Fruit fly (Drosophila melanogaster) whole organism, embryonic: ENCODE measurements around the gene PolD3.

ENCODE experiments used
- CG10321 ChIP-seq: fragments of 200-800 bp; sonication (Bioruptor generic); IDR thresholded peaks from 2 replicates; pipeline ENCODE4 v1.3.6; 2022; ENCODE audit warnings: missing biosample characterization, missing genetic modification characterization
- CG10979 ChIP-seq: fragments of 200-800 bp; sonication (Bioruptor generic); optimal IDR thresholded peaks from 2 replicates; lab custom pipeline; 2018; ENCODE audit warnings: missing biosample characterization, mild to moderate bottlenecking, missing genetic modification characterization, moderate library complexity
- CG11398 ChIP-seq: fragments of 200-800 bp; sonication (Bioruptor generic); optimal IDR thresholded peaks from 2 replicates; lab custom pipeline; 2016; ENCODE audit warnings: missing biosample characterization, missing genetic modification characterization
- CG11504 ChIP-seq: fragments of 200-800 bp; sonication (Bioruptor generic); optimal IDR thresholded peaks from 3 replicates; lab custom pipeline; 2019; ENCODE audit warnings: missing biosample characterization, mild to moderate bottlenecking, missing genetic modification characterization, moderate library complexity
- CG12299 ChIP-seq: fragments of 200-800 bp; sonication (Bioruptor generic); optimal IDR thresholded peaks from 2 replicates; lab custom pipeline; 2018; ENCODE audit warnings: missing biosample characterization, mild to moderate bottlenecking, missing genetic modification characterization
- CG13775 ChIP-seq: fragments of 200-800 bp; sonication (Bioruptor generic); optimal IDR thresholded peaks from 3 replicates; lab custom pipeline; 2017; ENCODE audit warnings: missing biosample characterization, mild to moderate bottlenecking, missing genetic modification characterization
- CG14667 ChIP-seq: fragments of 200-800 bp; sonication (Bioruptor generic); IDR thresholded peaks from 2 replicates; pipeline ENCODE4 v1.3.6; 2022; ENCODE audit warnings: missing biosample characterization, missing genetic modification characterization
- CG15514 ChIP-seq: fragments of 200-800 bp; sonication (Bioruptor generic); optimal IDR thresholded peaks from 3 replicates; lab custom pipeline; 2017; ENCODE audit warnings: missing biosample characterization, missing genetic modification characterization, mild to moderate bottlenecking, moderate library complexity, missing genetic modification reagents
- CG17186 ChIP-seq: fragments of 200-800 bp; sonication (Bioruptor generic); optimal IDR thresholded peaks from 3 replicates; lab custom pipeline; 2017; ENCODE audit warnings: missing biosample characterization, missing genetic modification reagents, missing genetic modification characterization
- CG17328 ChIP-seq: fragments of 200-800 bp; sonication (Bioruptor generic); IDR thresholded peaks from 2 replicates; pipeline ENCODE4 v1.3.6; 2022; ENCODE audit warnings: missing biosample characterization, missing genetic modification characterization
- CG17361 ChIP-seq: fragments of 200-800 bp; sonication (Bioruptor generic); IDR thresholded peaks from 3 replicates; pipeline ENCODE4 v1.3.6; 2022; ENCODE audit warnings: missing biosample characterization, missing genetic modification characterization
- CG17802 ChIP-seq: fragments of 200-800 bp; sonication (Bioruptor generic); optimal IDR thresholded peaks from 2 replicates; lab custom pipeline; 2018; ENCODE audit warnings: missing biosample characterization, mild to moderate bottlenecking, missing genetic modification characterization, moderate library complexity
- CG2712 ChIP-seq: fragments of 200-800 bp; optimal IDR thresholded peaks from 3 replicates; lab custom pipeline; 2019; ENCODE audit warnings: missing biosample characterization, mild to moderate bottlenecking, missing genetic modification characterization, moderate library complexity
- CG30020 ChIP-seq: fragments of 200-800 bp; optimal IDR thresholded peaks from 2 replicates; lab custom pipeline; 2019; ENCODE audit warnings: missing biosample characterization, mild to moderate bottlenecking, missing genetic modification characterization, moderate library complexity
- CG33557 ChIP-seq: fragments of 200-800 bp; sonication (Bioruptor generic); optimal IDR thresholded peaks from 2 replicates; lab custom pipeline; 2019; ENCODE audit warnings: missing biosample characterization, mild to moderate bottlenecking, missing genetic modification characterization, moderate library complexity
- CG3847 ChIP-seq: fragments of 200-800 bp; sonication (Bioruptor generic); IDR thresholded peaks from 2 replicates; pipeline ENCODE4 v1.3.6; 2022; ENCODE audit warnings: missing biosample characterization, missing genetic modification characterization
- CG4730 ChIP-seq: fragments of 200-800 bp; sonication (Bioruptor generic); IDR thresholded peaks from 2 replicates; pipeline ENCODE4 v1.3.6; 2022; ENCODE audit warnings: missing biosample characterization, missing genetic modification characterization
- CG4854 ChIP-seq: fragments of 200-800 bp; sonication (Bioruptor generic); optimal IDR thresholded peaks from 2 replicates; lab custom pipeline; 2016; ENCODE audit warnings: missing biosample characterization, missing genetic modification characterization, inconsistent platforms
- CG7271 ChIP-seq: fragments of 200-800 bp; sonication (Bioruptor generic); optimal IDR thresholded peaks from 2 replicates; lab custom pipeline; 2018; ENCODE audit warnings: missing biosample characterization, mild to moderate bottlenecking, missing genetic modification characterization, moderate library complexity
- CG7357 ChIP-seq: fragments of 200-800 bp; sonication (Bioruptor generic); IDR thresholded peaks from 3 replicates; pipeline ENCODE4 v1.3.6; 2022; ENCODE audit warnings: missing biosample characterization, missing genetic modification characterization
- CG7839 ChIP-seq: fragments of 200-800 bp; sonication (Bioruptor generic); optimal IDR thresholded peaks from 3 replicates; lab custom pipeline; 2018; ENCODE audit warnings: missing biosample characterization, mild to moderate bottlenecking, missing genetic modification characterization, moderate library complexity
- CG8359 ChIP-seq: fragments of 200-800 bp; sonication (Bioruptor generic); optimal IDR thresholded peaks from 2 replicates; lab custom pipeline; 2017; ENCODE audit warnings: missing biosample characterization, mild to moderate bottlenecking, missing genetic modification characterization, borderline replicate concordance
- Dll ChIP-seq: fragments of 200-800 bp; sonication (Bioruptor generic); IDR thresholded peaks from 4 replicates; pipeline ENCODE4 v1.3.6; 2022; ENCODE audit warnings: missing biosample characterization, missing genetic modification characterization; ENCODE audit not compliant: partially characterized antibody
- Doc2 ChIP-seq: fragments of 200-800 bp; sonication (Bioruptor generic); IDR thresholded peaks from 2 replicates; pipeline ENCODE4 v1.3.6; 2022; ENCODE audit warnings: missing biosample characterization, missing genetic modification characterization
- Dp ChIP-seq: fragments of 200-800 bp; sonication (Bioruptor generic); optimal IDR thresholded peaks from 2 replicates; lab custom pipeline; 2018; ENCODE audit warnings: missing biosample characterization, mild to moderate bottlenecking, missing genetic modification characterization, moderate library complexity
- Drgx ChIP-seq: fragments of 200-800 bp; sonication (Bioruptor generic); IDR thresholded peaks from 2 replicates; pipeline ENCODE4 v1.3.6; 2022; ENCODE audit warnings: missing biosample characterization, missing genetic modification characterization
- E2f2 ChIP-seq: fragments of 200-800 bp; sonication (Bioruptor generic); IDR thresholded peaks from 2 replicates; pipeline ENCODE4 v1.3.6; 2022; ENCODE audit warnings: missing biosample characterization, missing genetic modification characterization
- H2.0 ChIP-seq: fragments of 200-800 bp; sonication (Bioruptor generic); IDR thresholded peaks from 2 replicates; pipeline ENCODE4 v1.3.6; 2022; ENCODE audit warnings: missing biosample characterization, missing genetic modification characterization
- Hand ChIP-seq: fragments of 200-800 bp; sonication (Bioruptor generic); optimal IDR thresholded peaks from 2 replicates; lab custom pipeline; 2017; ENCODE audit warnings: mild to moderate bottlenecking, missing biosample characterization, missing genetic modification reagents, missing genetic modification characterization
- Mad ChIP-seq: fragments of 200-800 bp; sonication (Bioruptor generic); optimal IDR thresholded peaks from 2 replicates; lab custom pipeline; 2016; ENCODE audit warnings: missing biosample characterization, missing genetic modification characterization
- Myb ChIP-seq: fragments of 200-800 bp; sonication (Bioruptor generic); optimal IDR thresholded peaks from 2 replicates; lab custom pipeline; 2016; ENCODE audit warnings: missing biosample characterization, missing genetic modification characterization
- NFAT ChIP-seq: fragments of 200-800 bp; sonication (Bioruptor generic); IDR thresholded peaks from 2 replicates; pipeline ENCODE4 v1.3.6; 2022; ENCODE audit warnings: missing biosample characterization, missing genetic modification characterization
- Poxn ChIP-seq: fragments of 200-800 bp; sonication (Bioruptor generic); IDR thresholded peaks from 2 replicates; pipeline ENCODE4 v1.3.6; 2022; ENCODE audit warnings: missing biosample characterization, missing genetic modification characterization
- Xrp1 ChIP-seq: fragments of 200-800 bp; sonication (Bioruptor generic); IDR thresholded peaks from 2 replicates; pipeline ENCODE4 v1.3.6; 2022; ENCODE audit warnings: missing biosample characterization, missing genetic modification characterization
- abd-A ChIP-seq: fragments of 200-800 bp; sonication (Bioruptor generic); optimal IDR thresholded peaks from 3 replicates; lab custom pipeline; 2019; ENCODE audit warnings: missing biosample characterization, mild to moderate bottlenecking, missing genetic modification characterization, moderate library complexity
- ac ChIP-seq: fragments of 200-800 bp; sonication (Bioruptor generic); optimal IDR thresholded peaks from 3 replicates; lab custom pipeline; 2017; ENCODE audit warnings: missing biosample characterization, mild to moderate bottlenecking, missing genetic modification characterization
- crc ChIP-seq: fragments of 200-800 bp; sonication (Bioruptor generic); optimal IDR thresholded peaks from 2 replicates; lab custom pipeline; 2016; ENCODE audit warnings: missing biosample characterization, missing genetic modification characterization
- fd96Cb ChIP-seq: fragments of 200-800 bp; sonication (Bioruptor generic); optimal IDR thresholded peaks from 2 replicates; lab custom pipeline; 2018; ENCODE audit warnings: missing biosample characterization, mild to moderate bottlenecking, missing genetic modification characterization, moderate library complexity
- jing ChIP-seq: fragments of 200-800 bp; sonication (Bioruptor generic); optimal IDR thresholded peaks from 2 replicates; lab custom pipeline; 2018; ENCODE audit warnings: missing biosample characterization, mild to moderate bottlenecking, missing genetic modification characterization
- kah ChIP-seq: fragments of 200-800 bp; sonication (Bioruptor generic); optimal IDR thresholded peaks from 2 replicates; lab custom pipeline; 2018; ENCODE audit warnings: missing biosample characterization, mild to moderate bottlenecking, missing genetic modification characterization
- kni ChIP-seq: fragments of 200-800 bp; sonication (Bioruptor generic); optimal IDR thresholded peaks from 3 replicates; lab custom pipeline; 2017; ENCODE audit warnings: mild to moderate bottlenecking, missing biosample characterization, missing genetic modification reagents, missing genetic modification characterization
- org-1 ChIP-seq: fragments of 200-800 bp; sonication (Bioruptor generic); optimal IDR thresholded peaks from 2 replicates; lab custom pipeline; 2017; ENCODE audit warnings: missing biosample characterization, missing genetic modification characterization
- prd ChIP-seq, 3 experiments: fragments of >200 bp in 2 of 3; fragments of 200-800 bp in 1 of 3; sonication (Bioruptor generic) in 1 of 3; optimal IDR thresholded peaks in 2 of 3; IDR thresholded peaks in 1 of 3; 2 replicates in 2 of 3; 3 replicates in 1 of 3; pipeline versions ENCODE4 v1.3.6 to Lab custom; 2017 to 2022; ENCODE audit warnings: missing biosample characterization in 1 of 3, missing genetic modification characterization in 1 of 3
- ranshi ChIP-seq: fragments of 200-800 bp; sonication (Bioruptor generic); IDR thresholded peaks from 2 replicates; pipeline ENCODE4 v1.3.6; 2022; ENCODE audit warnings: missing biosample characterization, missing genetic modification characterization
- sens ChIP-seq: fragments of 200-800 bp; sonication (Bioruptor generic); peaks from one replicate; lab custom pipeline; 2016; ENCODE audit warnings: missing biosample characterization, missing genetic modification characterization
- seq ChIP-seq: fragments of 200-800 bp; sonication (Bioruptor generic); IDR thresholded peaks from 2 replicates; pipeline ENCODE4 v1.3.6; 2022; ENCODE audit warnings: missing biosample characterization, missing genetic modification characterization
- sqz ChIP-seq: fragments of 200-800 bp; sonication (Bioruptor generic); optimal IDR thresholded peaks from 3 replicates; lab custom pipeline; 2018; ENCODE audit warnings: missing biosample characterization, mild to moderate bottlenecking, missing genetic modification characterization
- tap ChIP-seq: fragments of 200-800 bp; optimal IDR thresholded peaks from 3 replicates; lab custom pipeline; 2019; ENCODE audit warnings: missing biosample characterization, mild to moderate bottlenecking, missing genetic modification characterization, moderate library complexity
- trem ChIP-seq: fragments of 200-800 bp; optimal IDR thresholded peaks from 3 replicates; lab custom pipeline; 2019; ENCODE audit warnings: missing biosample characterization, mild to moderate bottlenecking, missing genetic modification characterization, moderate library complexity
- wor ChIP-seq: fragments of 200-800 bp; sonication (Bioruptor generic); IDR thresholded peaks from 2 replicates; pipeline ENCODE4 v1.3.6; 2022; ENCODE audit warnings: missing biosample characterization, missing genetic modification characterization
- zfh1 ChIP-seq: fragments of 200-800 bp; sonication (Bioruptor generic); IDR thresholded peaks from 3 replicates; pipeline ENCODE4 v1.3.6; 2022; ENCODE audit warnings: missing biosample characterization, missing genetic modification characterization
- zfh2 ChIP-seq: fragments of 200-800 bp; sonication (Bioruptor generic); optimal IDR thresholded peaks from 2 replicates; lab custom pipeline; 2016; ENCODE audit warnings: missing biosample characterization, missing genetic modification characterization

The PolD3 gene

dm6 chr2L:15275794-15276193, 19.7 kb upstream of the PolD3 start (continued):
- no peak for TF ChIP-seq H2.0 (GFP tag; lab: Robert Waterston, UW)
- TF ChIP-seq Myb (GFP tag; lab: Kevin White, UChicago), result no peak
- peak; percentile 0 for TF ChIP-seq CG11504 (tag; lab: Kevin White, UChicago)
- TF ChIP-seq Xrp1 (GFP tag; lab: Robert Waterston, UW), result peak; percentile 41; the same call in 1 of the 2 replicates
- no peak for TF ChIP-seq CG12299 (tag; lab: Kevin White, UChicago)
- no peak for TF ChIP-seq CG14667 (GFP tag; lab: Robert Waterston, UW)
- TF ChIP-seq Hand (GFP tag; lab: Kevin White, UChicago), result no peak
- TF ChIP-seq crc (GFP tag; lab: Kevin White, UChicago), result no peak
- no peak for TF ChIP-seq CG4854 (GFP tag; lab: Kevin White, UChicago)
- no peak for TF ChIP-seq org-1
- 0 out of 2 replicates have a peak, but pooled peaks have one; percentile 33 for TF ChIP-seq CG17328 (GFP tag; lab: Robert Waterston, UW)
- no peak for TF ChIP-seq NFAT
- TF ChIP-seq jing (GFP tag; lab: Kevin White, UChicago), result no peak
- TF ChIP-seq Poxn (GFP tag; lab: Robert Waterston, UW), result no peak
- no peak for TF ChIP-seq CG7271 (tag; lab: Kevin White, UChicago)
- TF ChIP-seq CG17186 (GFP tag; lab: Kevin White, UChicago), result no peak
- no peak for TF ChIP-seq CG30020 (tag; lab: Kevin White, UChicago)
- TF ChIP-seq CG2712 (tag; lab: Kevin White, UChicago), result no peak
- no peak for TF ChIP-seq CG3847 (GFP tag; lab: Robert Waterston, UW)
- TF ChIP-seq kah (GFP tag; lab: Kevin White, UChicago), result no peak
- TF ChIP-seq CG8359 (GFP tag; lab: Kevin White, UChicago), result no peak
- no peak for TF ChIP-seq CG11398 (GFP tag; lab: Kevin White, UChicago)
- no peak for TF ChIP-seq Doc2 (GFP tag; lab: Robert Waterston, UW)
- no peak for TF ChIP-seq CG4730 (GFP tag; lab: Robert Waterston, UW)
- no peak for TF ChIP-seq E2f2 (GFP tag; lab: Robert Waterston, UW)
- no peak for TF ChIP-seq trem (tag; lab: Kevin White, UChicago)
- no peak for TF ChIP-seq seq (GFP tag; lab: Robert Waterston, UW)
- no peak for TF ChIP-seq CG7357
- TF ChIP-seq sens (GFP tag; lab: Kevin White, UChicago), result peak; percentile 60
- no peak for TF ChIP-seq CG10321 (GFP tag; lab: Robert Waterston, UW)
- TF ChIP-seq wor, result no peak
- TF ChIP-seq Dp (GFP tag; lab: Kevin White, UChicago), result no peak
- TF ChIP-seq CG17361 (GFP tag; lab: Robert Waterston, UW), result no peak
- TF ChIP-seq abd-A (tag; lab: Kevin White, UChicago), result no peak
- no peak for TF ChIP-seq kni (GFP tag; lab: Kevin White, UChicago)
- no peak for TF ChIP-seq tap (tag; lab: Kevin White, UChicago)
- no peak for TF ChIP-seq CG7839 (tag; lab: Kevin White, UChicago)
- TF ChIP-seq Dll (GFP tag; lab: Robert Waterston, UW), result no peak
- TF ChIP-seq CG17802 (tag; lab: Kevin White, UChicago), result no peak
- no peak for TF ChIP-seq sqz (GFP tag; lab: Kevin White, UChicago)
- TF ChIP-seq prd (optimal IDR thresholded peaks at IDR 0.05; lab: Kevin White, UChicago), result no peak
- TF ChIP-seq prd (GFP tag; IDR thresholded peaks at IDR 0.05; lab: Robert Waterston, UW), result peak; percentile 67
- no peak for TF ChIP-seq CG33557 (GFP tag; lab: Kevin White, UChicago)
- no peak for TF ChIP-seq CG13775 (GFP tag; lab: Kevin White, UChicago)
- no peak for TF ChIP-seq ranshi (GFP tag; lab: Robert Waterston, UW)
- TF ChIP-seq Mad (GFP tag; lab: Kevin White, UChicago), result no peak
- TF ChIP-seq CG15514, result no peak
- no peak for TF ChIP-seq ac
- no peak for TF ChIP-seq zfh1
- no peak for TF ChIP-seq fd96Cb (tag; lab: Kevin White, UChicago)
- 0 out of 2 replicates have a peak, but pooled peaks have one; percentile 22 for TF ChIP-seq Drgx (GFP tag; lab: Robert Waterston, UW)
- TF ChIP-seq CG10979 (tag; lab: Kevin White, UChicago), result no peak
- no peak for TF ChIP-seq zfh2 (GFP tag; lab: Kevin White, UChicago)
